Worm (Caenorhabditis elegans): ENCODE results near the gene B0524.3.

B0524.3 gene

ce11 chrIII:1925048-1925537 lies 37.6 kb downstream of the B0524.3 start:
- TF ChIP-seq hlh-30 (tag; optimal IDR thresholded peaks at IDR 0.05; ENCODE audit: insufficient read depth), result peak; percentile 84
- no peak for TF ChIP-seq ceh-48 (tag; optimal IDR thresholded peaks at IDR 0.05)
- TF ChIP-seq elt-4 (tag; optimal IDR thresholded peaks at IDR 0.05), result no peak
- peak; percentile 51 for TF ChIP-seq eyg-1 (tag; optimal IDR thresholded peaks at IDR 0.05)
- no peak for TF ChIP-seq ceh-24 (tag; optimal IDR thresholded peaks at IDR 0.05)
- TF ChIP-seq sox-4 (tag; optimal IDR thresholded peaks at IDR 0.05), result peak; percentile 51
- peak; percentile 60 for TF ChIP-seq madf-2 (tag; optimal IDR thresholded peaks at IDR 0.05)
- TF ChIP-seq tbx-2 (tag; optimal IDR thresholded peaks at IDR 0.05), result peak; percentile 97
- peak; percentile 64 for TF ChIP-seq unc-86 (tag; optimal IDR thresholded peaks at IDR 0.05)
- peak; percentile 87 for TF ChIP-seq ceh-31 (tag; optimal IDR thresholded peaks at IDR 0.05)
- peak; percentile 65 for TF ChIP-seq pqm-1 (tag; optimal IDR thresholded peaks at IDR 0.05)
- TF ChIP-seq ama-1 (optimal IDR thresholded peaks at IDR 0.05), result no peak
- TF ChIP-seq ceh-9 (tag; optimal IDR thresholded peaks at IDR 0.05), result no peak
- TF ChIP-seq unc-55 (GFP tag; optimal IDR thresholded peaks at IDR 0.05), result peak; percentile 99
- TF ChIP-seq pax-1 (tag; optimal IDR thresholded peaks at IDR 0.05), result peak; percentile 85
- TF ChIP-seq ceh-30 (tag; optimal IDR thresholded peaks at IDR 0.05), result peak; percentile 78
- peak; percentile 69 for TF ChIP-seq pros-1 (tag; optimal IDR thresholded peaks at IDR 0.05)
- no peak for TF ChIP-seq fkh-6 (tag; optimal IDR thresholded peaks at IDR 0.05)
- peak; percentile 81 for TF ChIP-seq ets-4 (tag; optimal IDR thresholded peaks at IDR 0.05)
- TF ChIP-seq elt-2 (tag; optimal IDR thresholded peaks at IDR 0.05), result peak; percentile 83
- peak; percentile 1 for TF ChIP-seq fkh-10 (GFP tag; optimal IDR thresholded peaks at IDR 0.05)
- TF ChIP-seq lim-6 (tag; optimal IDR thresholded peaks at IDR 0.05), result no peak
- TF ChIP-seq ahr-1 (tag; optimal IDR thresholded peaks at IDR 0.05), result no peak
- no peak for TF ChIP-seq odd-2 (tag; optimal IDR thresholded peaks at IDR 0.05)
- TF ChIP-seq ref-2 (tag; optimal IDR thresholded peaks at IDR 0.05), result peak; percentile 94
- peak; percentile 82 for TF ChIP-seq K09A11.1 (tag; optimal IDR thresholded peaks at IDR 0.05; ENCODE audit: insufficient read depth)
- no peak for TF ChIP-seq hlh-6 (tag; optimal IDR thresholded peaks at IDR 0.05)
- TF ChIP-seq npax-4 (tag; optimal IDR thresholded peaks at IDR 0.05), result no peak
- no peak for TF ChIP-seq T23F11.4 (GFP tag; optimal IDR thresholded peaks at IDR 0.05)
- TF ChIP-seq nfya-1 (tag; optimal IDR thresholded peaks at IDR 0.05), result peak; percentile 96
- TF ChIP-seq ceh-45 (GFP tag; IDR thresholded peaks at IDR 0.05), result no peak
- no peak for TF ChIP-seq C38D4.7 (GFP tag; optimal IDR thresholded peaks at IDR 0.05)
- TF ChIP-seq fax-1 (tag; optimal IDR thresholded peaks at IDR 0.05), result peak; percentile 51
- TF ChIP-seq tbx-7 (tag; optimal IDR thresholded peaks at IDR 0.05), result peak; percentile 41
- no peak for TF ChIP-seq ttx-3 (tag; optimal IDR thresholded peaks at IDR 0.05)
- no peak for TF ChIP-seq mec-3 (tag; optimal IDR thresholded peaks at IDR 0.05; ENCODE audit: borderline replicate concordance)
- TF ChIP-seq sox-2 (GFP tag; IDR thresholded peaks at IDR 0.05), result peak; percentile 10; the same call in 1 of the 2 replicates
- peak; percentile 44 for TF ChIP-seq pat-9 (tag; optimal IDR thresholded peaks at IDR 0.05)
- no peak for TF ChIP-seq pha-4 (tag; optimal IDR thresholded peaks at IDR 0.05)
- peak; percentile 23 for TF ChIP-seq lin-11 (tag; optimal IDR thresholded peaks at IDR 0.05)
- no peak for TF ChIP-seq che-1 (tag; optimal IDR thresholded peaks at IDR 0.05)
- TF ChIP-seq Y22D7AL.16 (tag; optimal IDR thresholded peaks at IDR 0.05), result no peak
- no peak for TF ChIP-seq ztf-16 (tag; optimal IDR thresholded peaks at IDR 0.05)
- TF ChIP-seq nhr-11 (tag; optimal IDR thresholded peaks at IDR 0.05), result no peak
- no peak for TF ChIP-seq K02D7.2 (tag; optimal IDR thresholded peaks at IDR 0.05)
- peak; percentile 23 for TF ChIP-seq zip-5 (tag; optimal IDR thresholded peaks at IDR 0.05)
- TF ChIP-seq gmeb-2 (tag; optimal IDR thresholded peaks at IDR 0.05), result no peak
- TF ChIP-seq F13H6.1 (tag; optimal IDR thresholded peaks at IDR 0.05), result peak; percentile 95
- TF ChIP-seq hlh-13 (GFP tag; optimal IDR thresholded peaks at IDR 0.05), result no peak
- peak; percentile 54 for TF ChIP-seq pag-3 (tag; optimal IDR thresholded peaks at IDR 0.05; ENCODE audit: borderline replicate concordance)
- TF ChIP-seq dmd-4 (tag; optimal IDR thresholded peaks at IDR 0.05; ENCODE audit: borderline replicate concordance), result peak; percentile 40
- TF ChIP-seq hlh-15 (tag; optimal IDR thresholded peaks at IDR 0.05), result no peak
- peak; percentile 95 for TF ChIP-seq ceh-34 (tag; optimal IDR thresholded peaks at IDR 0.05)
- TF ChIP-seq hlh-8 (tag; optimal IDR thresholded peaks at IDR 0.05), result peak; percentile 73

All from whole organism, late embryonic.